Worm (Caenorhabditis elegans) whole organism, L1 larva: ENCODE results near the gene ergi-1.

Experiments
- Y116A8C.19 ChIP-seq: sonication (generic microtip); optimal IDR thresholded peaks from 2 replicates; lab custom pipeline; 2016; ENCODE audit warnings: missing compliant biosample characterization, missing genetic modification characterization, borderline replicate concordance
- ceh-82 ChIP-seq, 3 experiments: fragments of 150-350 bp in 1 of 3; sonication (generic microtip) in 2 of 3; optimal IDR thresholded peaks; 2 replicates each; lab custom pipeline; 2014 to 2017; ENCODE audit warnings: missing biosample characterization in 3 of 3, missing genetic modification characterization in 3 of 3
- efl-1 ChIP-seq, 4 experiments: fragments of 150-350 bp; optimal IDR thresholded peaks in 3 of 4; peaks in 1 of 4; 1 replicate in 1 of 4; 2 replicates in 3 of 4; lab custom pipeline; 2014; ENCODE audit warnings: missing biosample characterization in 2 of 4, missing genetic modification characterization in 2 of 4, missing genetic modification reagents in 2 of 4
- egl-27 ChIP-seq, 2 experiments: fragments of 150-350 bp in 1 of 2; sonication (generic microtip); optimal IDR thresholded peaks; 3 replicates each; lab custom pipeline; 2017 to 2018; ENCODE audit warnings: missing biosample characterization in 2 of 2, missing genetic modification characterization in 2 of 2, missing genetic modification reagents in 2 of 2
- fkh-8 ChIP-seq: sonication (generic microtip); optimal IDR thresholded peaks from 2 replicates; lab custom pipeline; 2016; ENCODE audit warnings: mild to moderate bottlenecking, missing genetic modification characterization, missing compliant biosample characterization
- grh-1 ChIP-seq: fragments of 200-800 bp; sonication (Bioruptor generic); IDR thresholded peaks from 2 replicates; pipeline ENCODE4 v1.3.6; 2022; ENCODE audit warnings: missing genetic modification reagents, missing genetic modification characterization, missing compliant biosample characterization
- lin-35 ChIP-seq, 2 experiments: fragments of 150-350 bp; optimal IDR thresholded peaks; 2 replicates each; lab custom pipeline; 2014; ENCODE audit warnings: missing biosample characterization in 2 of 2, missing genetic modification characterization in 2 of 2, missing genetic modification reagents in 2 of 2
- lin-39 ChIP-seq: fragments of 150-350 bp; optimal IDR thresholded peaks from 2 replicates; lab custom pipeline; 2014; ENCODE audit warnings: missing biosample characterization, missing genetic modification reagents, missing genetic modification characterization
- lir-3 ChIP-seq: sonication (generic microtip); optimal IDR thresholded peaks from 2 replicates; lab custom pipeline; 2016; ENCODE audit warnings: mild to moderate bottlenecking, missing genetic modification characterization, moderate library complexity, missing compliant biosample characterization; ENCODE audit not compliant: poor library complexity
- mef-2 ChIP-seq: fragments of 150-350 bp; optimal IDR thresholded peaks from 2 replicates; lab custom pipeline; 2014; ENCODE audit warnings: missing biosample characterization, missing genetic modification characterization
- nhr-19 ChIP-seq: fragments of 200-800 bp; sonication (Bioruptor generic); conservative IDR thresholded peaks from 2 replicates; pipeline ENCODE4 v1.3.6; 2022; ENCODE audit warnings: missing genetic modification characterization, missing compliant biosample characterization
- nhr-85 ChIP-seq: sonication (generic microtip); peaks from one replicate; lab custom pipeline; 2016; ENCODE audit warnings: missing genetic modification characterization, inconsistent platforms, missing compliant biosample characterization
- pqm-1 ChIP-seq: sonication (generic microtip); optimal IDR thresholded peaks from 3 replicates; lab custom pipeline; 2017; ENCODE audit warnings: missing biosample characterization, missing genetic modification characterization
- rnt-1 ChIP-seq: sonication (generic microtip); optimal IDR thresholded peaks from 2 replicates; lab custom pipeline; 2016; ENCODE audit warnings: mild to moderate bottlenecking, missing genetic modification characterization, moderate library complexity, missing compliant biosample characterization
- skn-1 ChIP-seq: fragments of 150-350 bp; optimal IDR thresholded peaks from 2 replicates; lab custom pipeline; 2014; ENCODE audit warnings: missing biosample characterization, missing genetic modification characterization
- unc-86 ChIP-seq: sonication (generic microtip); optimal IDR thresholded peaks from 2 replicates; lab custom pipeline; 2016; ENCODE audit warnings: missing genetic modification characterization, missing compliant biosample characterization
- zip-4 ChIP-seq: fragments of 200-800 bp; sonication (Bioruptor generic); optimal IDR thresholded peaks from 2 replicates; lab custom pipeline; 2018; ENCODE audit warnings: mild to moderate bottlenecking, missing genetic modification characterization, moderate library complexity, missing compliant biosample characterization

ergi-1 gene

DNA sequence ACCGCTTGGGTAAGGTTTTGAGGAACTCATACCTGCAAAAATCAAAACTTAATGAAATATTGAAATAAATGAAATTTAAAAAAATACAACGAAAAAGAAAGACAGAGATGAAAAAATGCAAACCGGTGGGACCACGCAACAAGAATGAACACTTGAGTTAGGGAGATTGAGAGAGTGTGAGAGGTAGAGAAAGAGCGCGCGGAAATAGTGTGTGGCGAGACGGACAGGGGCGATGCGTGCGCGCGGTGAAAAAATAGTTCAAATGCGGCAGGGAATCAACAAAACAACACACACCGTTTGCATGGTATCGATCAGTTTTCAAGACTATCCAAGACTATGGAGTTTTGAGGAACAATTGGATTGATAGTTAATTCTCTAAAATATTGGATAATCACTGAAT is 45.5 kb downstream of the ergi-1 start, which contains the start of gene meg-3:
Gene meg-3, minus strand, starts transcription at position 32 of the 400 bp plus-strand sequence.
- TF ChIP-seq lir-3 (tag; lab: Kevin White, UChicago) (no peak), Y116A8C.19 (no peak), egl-27 (tag; optimal IDR thresholded peaks at IDR 0.05; lab: Kevin White, UChicago) (no peak), nhr-19 (GFP tag; lab: Robert Waterston, UW) (peak; percentile 38), unc-86 (tag; lab: Kevin White, UChicago) (no peak), mef-2 (tag; lab: Kevin White, UChicago) (no peak), lin-39 (no peak), efl-1 (optimal IDR thresholded peaks at IDR 0.05; lab: Kevin White, UChicago) (peak; percentile 36 to 64), efl-1 (GFP tag; optimal IDR thresholded peaks at IDR 0.05 in 1 of 2; lab: Kevin White, UChicago) (peak in 1 of 2 experiments; percentile 44), lin-35 (GFP tag; optimal IDR thresholded peaks at IDR 0.05; lab: Kevin White, UChicago) (peak in 1 of 2 experiments; percentile 9), nhr-85 (tag; lab: Kevin White, UChicago) (peak; percentile 63), ceh-82 (tag; optimal IDR thresholded peaks at IDR 0.05; lab: Kevin White, UChicago) (peak in 1 of 3 experiments; percentile 6), grh-1 (0 out of 2 replicates have a peak, but pooled peaks have one; percentile 19), rnt-1 (tag; lab: Kevin White, UChicago) (peak; percentile 34), zip-4 (no peak), fkh-8 (tag; lab: Kevin White, UChicago) (no peak)

DNA sequence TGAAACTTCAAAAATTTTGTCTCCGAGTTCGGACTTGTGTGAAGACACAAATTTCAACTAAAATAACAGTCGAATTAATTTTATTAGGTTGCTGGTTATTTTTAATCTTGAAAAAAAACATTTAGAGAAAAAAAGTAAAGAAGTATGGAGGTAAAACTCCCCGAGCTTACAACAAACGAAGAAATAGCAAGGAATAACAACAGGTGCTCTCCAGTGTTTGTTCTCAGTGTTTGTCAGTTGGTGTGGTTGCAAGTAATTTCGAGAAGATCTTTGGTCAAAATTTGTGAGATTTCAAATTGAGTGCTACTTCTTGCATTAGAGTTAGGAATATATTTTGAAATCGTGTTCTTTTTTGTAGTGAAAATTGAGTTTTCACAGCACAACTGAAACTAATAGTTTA is 50.2 kb downstream of the ergi-1 start:
- TF ChIP-seq skn-1 (tag; lab: Kevin White, UChicago): peak; percentile 2
- no peak for TF ChIP-seq pqm-1 (tag; lab: Kevin White, UChicago)
